Worm (Caenorhabditis elegans) whole organism, L4/young adult: ENCODE measurements around the gene T28F3.9.

Experiments
- W03F9.2 ChIP-seq: fragments of 150-350 bp; optimal IDR thresholded peaks from 2 replicates; lab custom pipeline; 2014; ENCODE audit warnings: missing biosample characterization, missing genetic modification characterization
- him-1 ChIP-seq: sonication (generic microtip); optimal IDR thresholded peaks from 2 replicates; lab custom pipeline; 2016; ENCODE audit warnings: missing genotype, missing genetic modification reagents, missing genetic modification characterization, missing compliant biosample characterization

DNA sequence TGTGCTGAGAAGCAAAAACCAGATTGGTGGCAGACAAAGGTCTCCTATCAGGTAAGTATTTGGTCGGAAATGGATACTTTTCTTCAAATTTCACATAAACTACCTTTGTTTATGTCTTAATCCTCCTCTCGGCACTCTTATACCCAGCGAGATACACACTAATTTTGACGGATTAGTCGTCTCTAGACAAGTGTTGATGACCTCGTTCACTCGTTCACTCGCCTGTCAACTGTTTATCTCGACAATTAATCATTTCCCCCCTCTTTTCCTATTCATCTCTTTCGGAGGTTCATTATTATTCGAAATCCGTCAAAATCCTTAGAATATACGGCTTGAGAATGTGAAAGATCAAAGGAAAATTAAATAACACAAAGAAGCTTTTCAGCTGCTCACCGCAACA lies 38.6 kb upstream of the T28F3.9 start:
- TF ChIP-seq him-1 (tag; lab: Kevin White, UChicago) (no peak), W03F9.2 (tag; lab: Kevin White, UChicago) (no peak)
